Fruit fly (Drosophila melanogaster) whole organism, embryonic: ENCODE data around the gene CG4476.
A peak's percentile ranks its signal among the peaks of the same experiment; 100 is the strongest.

Experiments used
- CG17612 ChIP-seq: fragments of 200-800 bp; sonication (Bioruptor generic); IDR thresholded peaks from 2 replicates; pipeline ENCODE4 v1.3.6; 2022; ENCODE audit warnings: missing biosample characterization, missing genetic modification characterization
- CG5953 ChIP-seq: fragments of 200-800 bp; sonication (Bioruptor generic); IDR thresholded peaks from 2 replicates; pipeline ENCODE4 v1.3.6; 2022; ENCODE audit warnings: missing biosample characterization, missing genetic modification characterization
- CG7928 ChIP-seq: fragments of 200-800 bp; sonication (Bioruptor generic); optimal IDR thresholded peaks from 2 replicates; lab custom pipeline; 2017; ENCODE audit warnings: missing biosample characterization, mild to moderate bottlenecking, missing genetic modification characterization
- Ets65A ChIP-seq: fragments of 200-800 bp; sonication (Bioruptor generic); peaks from one replicate; lab custom pipeline; 2016; ENCODE audit warnings: missing biosample characterization, missing genetic modification characterization
- Hr39 ChIP-seq: fragments of >200 bp; optimal IDR thresholded peaks from 2 replicates; lab custom pipeline; 2017
- Hr51 ChIP-seq, 2 experiments: fragments of 200-800 bp; sonication (Bioruptor generic); optimal IDR thresholded peaks; 2 replicates in 1 of 2; 3 replicates in 1 of 2; lab custom pipeline; 2016 to 2018; ENCODE audit warnings: missing biosample characterization in 2 of 2, missing genetic modification characterization in 2 of 2, mild to moderate bottlenecking in 1 of 2, moderate library complexity in 1 of 2
- Jarid2 ChIP-seq: fragments of 200-800 bp; sonication (Bioruptor generic); optimal IDR thresholded peaks from 3 replicates; lab custom pipeline; 2017; ENCODE audit warnings: mild to moderate bottlenecking, missing biosample characterization, missing genetic modification reagents, missing genetic modification characterization
- Oli ChIP-seq: fragments of 200-800 bp; sonication (Bioruptor generic); optimal IDR thresholded peaks from 2 replicates; lab custom pipeline; 2018; ENCODE audit warnings: missing biosample characterization, mild to moderate bottlenecking, missing genetic modification characterization, moderate library complexity
- eve ChIP-seq, 2 experiments: fragments of >200 bp; optimal IDR thresholded peaks; 2 replicates each; lab custom pipeline; 2017; ENCODE audit warnings: missing biosample characterization in 2 of 2, missing genetic modification characterization in 2 of 2
- eyg ChIP-seq: fragments of 200-800 bp; sonication (Bioruptor generic); optimal IDR thresholded peaks from 3 replicates; lab custom pipeline; 2016; ENCODE audit warnings: missing biosample characterization, missing genetic modification characterization
- luna ChIP-seq: fragments of 200-800 bp; sonication (Bioruptor generic); optimal IDR thresholded peaks from 2 replicates; lab custom pipeline; 2016; ENCODE audit warnings: missing biosample characterization, missing genetic modification characterization
- nmo ChIP-seq: fragments of 200-800 bp; sonication (Bioruptor generic); optimal IDR thresholded peaks from 2 replicates; lab custom pipeline; 2018; ENCODE audit warnings: missing biosample characterization, mild to moderate bottlenecking, missing genetic modification characterization, moderate library complexity

The CG4476 gene

DNA sequence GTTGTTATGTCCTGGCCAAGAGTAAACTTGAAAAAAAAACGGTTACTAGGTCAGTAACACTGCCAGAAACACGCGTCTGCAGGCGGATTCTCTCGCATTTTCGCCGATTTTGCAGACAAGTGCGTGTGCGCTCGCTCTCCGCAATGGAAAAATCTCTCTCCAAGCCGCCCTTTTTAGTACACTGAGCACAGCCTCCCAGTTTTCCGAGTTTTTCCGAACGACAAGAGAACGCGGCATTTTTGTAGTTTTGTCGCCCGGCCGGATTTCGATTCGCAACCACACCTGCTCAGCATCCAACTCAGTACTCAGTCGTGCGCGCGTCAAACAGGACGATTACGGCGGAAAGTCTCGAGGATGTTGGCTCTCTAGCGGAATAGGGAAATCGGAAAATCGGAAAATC lies 40.0 kb downstream of the CG4476 start, which contains the start of gene GluRIB (continued):
- TF ChIP-seq eve (GFP tag; optimal IDR thresholded peaks at IDR 0.05; lab: Kevin White, UChicago), result no peak
- no peak for TF ChIP-seq nmo (GFP tag; lab: Kevin White, UChicago)
- peak; percentile 27 for TF ChIP-seq Jarid2
- no peak for TF ChIP-seq eyg (GFP tag; lab: Kevin White, UChicago)
- TF ChIP-seq Hr51 (GFP tag; optimal IDR thresholded peaks at IDR 0.05; lab: Kevin White, UChicago), result no peak
- TF ChIP-seq CG17612 (GFP tag; lab: Robert Waterston, UW), result no peak

DNA sequence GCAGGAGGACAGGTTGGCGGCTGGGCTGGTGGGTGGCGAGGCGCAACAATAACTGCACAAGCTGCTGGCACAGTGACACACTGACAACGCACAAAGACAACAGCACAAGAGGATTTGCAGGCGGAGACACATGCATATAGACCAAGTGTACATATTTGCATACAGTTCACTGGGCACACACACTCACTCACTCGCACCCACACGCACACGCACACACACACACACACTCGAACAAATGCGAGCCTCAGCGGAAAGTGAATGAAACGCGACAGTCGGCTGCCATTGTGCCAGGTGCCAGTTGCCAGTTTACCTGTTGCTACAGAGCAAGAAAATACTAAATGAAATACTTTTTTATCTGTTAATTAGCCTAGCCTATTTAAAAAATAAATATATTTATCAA lies 43.5 kb downstream of the CG4476 start:
- TF ChIP-seq Hr39 (lab: Kevin White, UChicago) (peak; percentile 35), CG5953 (GFP tag; lab: Robert Waterston, UW) (no peak), Ets65A (peak; percentile 54)

DNA sequence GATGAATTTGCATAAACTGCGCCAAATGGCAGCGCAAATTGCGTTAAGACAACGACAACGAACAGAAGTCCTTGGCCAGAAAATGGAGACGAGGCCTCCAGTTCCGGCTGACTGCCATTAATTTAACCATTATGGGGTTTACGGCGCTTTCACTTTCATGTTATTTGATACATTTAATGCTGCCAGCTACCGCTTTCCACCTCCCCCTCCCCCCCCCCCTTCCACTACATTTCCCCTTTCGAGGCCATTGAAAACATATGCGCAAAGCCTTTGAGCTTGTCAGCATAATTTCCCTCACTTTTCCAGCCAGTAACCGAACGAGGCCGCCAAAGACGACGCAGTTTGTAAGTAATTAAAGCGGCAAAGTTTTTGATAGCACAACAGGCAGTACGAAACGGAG lies 50.6 kb downstream of the CG4476 start:
- TF ChIP-seq luna (GFP tag; lab: Kevin White, UChicago) (no peak), Oli (no peak), CG7928 (no peak)
